Fruit fly (Drosophila melanogaster) whole organism, pupa: ENCODE data around the gene CG10804.

Source experiments
- CG12605 ChIP-seq: fragments of 200-800 bp; sonication (Bioruptor generic); IDR thresholded peaks from 2 replicates; pipeline ENCODE4 v1.3.6; 2022; ENCODE audit warnings: missing biosample characterization, missing genetic modification characterization
- CG13204 ChIP-seq: fragments of 200-800 bp; sonication (Bioruptor generic); optimal IDR thresholded peaks from 2 replicates; lab custom pipeline; 2018; ENCODE audit warnings: missing biosample characterization, mild to moderate bottlenecking, missing genetic modification characterization, moderate library complexity
- CG8301 ChIP-seq: fragments of 200-800 bp; sonication (Bioruptor generic); optimal IDR thresholded peaks from 2 replicates; lab custom pipeline; 2018; ENCODE audit warnings: missing biosample characterization, mild to moderate bottlenecking, missing genetic modification characterization
- CG9948 ChIP-seq: fragments of 200-800 bp; sonication (Bioruptor generic); optimal IDR thresholded peaks from 2 replicates; lab custom pipeline; 2018; ENCODE audit warnings: missing biosample characterization, mild to moderate bottlenecking, missing genetic modification characterization, moderate library complexity
- D1 ChIP-seq: fragments of 200-800 bp; sonication (Bioruptor generic); optimal IDR thresholded peaks from 2 replicates; lab custom pipeline; 2018; ENCODE audit warnings: missing biosample characterization, mild to moderate bottlenecking, missing genetic modification characterization, moderate library complexity
- EcR ChIP-seq: fragments of 200-800 bp; sonication (Bioruptor generic); optimal IDR thresholded peaks from 3 replicates; lab custom pipeline; 2019; ENCODE audit warnings: missing biosample characterization, missing genetic modification characterization, mild to moderate bottlenecking, moderate library complexity, missing genetic modification reagents
- Ets98B ChIP-seq: fragments of 200-800 bp; sonication (Bioruptor generic); IDR thresholded peaks from 2 replicates; pipeline ENCODE4 v1.3.6; 2022; ENCODE audit warnings: missing biosample characterization, missing genetic modification characterization
- Pif1A ChIP-seq: fragments of 200-800 bp; sonication (Bioruptor generic); optimal IDR thresholded peaks from 3 replicates; lab custom pipeline; 2016; ENCODE audit warnings: missing biosample characterization, missing genetic modification characterization
- gl ChIP-seq: fragments of 200-800 bp; sonication (Bioruptor generic); optimal IDR thresholded peaks from 2 replicates; lab custom pipeline; 2018; ENCODE audit warnings: missing biosample characterization, mild to moderate bottlenecking, missing genetic modification characterization
- rn ChIP-seq: fragments of 200-800 bp; sonication (Bioruptor generic); IDR thresholded peaks from 2 replicates; pipeline ENCODE4 v1.3.6; 2022; ENCODE audit warnings: missing biosample characterization, missing genetic modification characterization

- TF ChIP-seq Ets98B (GFP tag; lab: Robert Waterston, UW) (no peak), Pif1A (GFP tag; lab: Kevin White, UChicago) (no peak), CG9948 (tag; lab: Kevin White, UChicago) (no peak), CG8301 (no peak), D1 (tag; lab: Kevin White, UChicago) (no peak), rn (GFP tag; lab: Robert Waterston, UW) (no peak), gl (no peak), EcR (GFP tag; lab: Kevin White, UChicago) (no peak), CG13204 (GFP tag; lab: Kevin White, UChicago) (no peak), CG12605 (no peak)
Measured at dm6 chrX:3485871-3486270, 3.7 kb upstream of the CG10804 start.
